Worm (Caenorhabditis elegans) whole organism, L3 larva: Measurements from ENCODE around the gene ZC373.3.

Source experiments
- R02D3.7 ChIP-seq: fragments of 150-350 bp; optimal IDR thresholded peaks from 2 replicates; lab custom pipeline; 2014; ENCODE audit warnings: missing biosample characterization, missing genetic modification characterization
- ZK546.5 ChIP-seq: sonication (generic microtip); optimal IDR thresholded peaks from 2 replicates; lab custom pipeline; 2017; ENCODE audit warnings: missing biosample characterization, missing genetic modification characterization
- aly-2 ChIP-seq: fragments of 150-350 bp; optimal IDR thresholded peaks from 2 replicates; lab custom pipeline; 2014; ENCODE audit warnings: missing biosample characterization, missing genetic modification characterization
- ama-1 ChIP-seq: fragments of 150-350 bp; optimal IDR thresholded peaks from 2 replicates; lab custom pipeline; 2018
- ceh-16 ChIP-seq: sonication (generic microtip); optimal IDR thresholded peaks from 2 replicates; lab custom pipeline; 2017; ENCODE audit warnings: missing biosample characterization, missing genetic modification characterization
- ceh-28 ChIP-seq: fragments of 150-350 bp; optimal IDR thresholded peaks from 2 replicates; lab custom pipeline; 2014; ENCODE audit warnings: missing biosample characterization, missing genetic modification reagents, missing genetic modification characterization
- ceh-9 ChIP-seq: sonication (generic microtip); optimal IDR thresholded peaks from 2 replicates; lab custom pipeline; 2018; ENCODE audit warnings: missing biosample characterization, missing genetic modification characterization
- egl-27 ChIP-seq: sonication (generic microtip); optimal IDR thresholded peaks from 4 replicates; lab custom pipeline; 2017; ENCODE audit warnings: missing biosample characterization, missing genetic modification reagents, missing genetic modification characterization
- egl-5 ChIP-seq: fragments of 150-350 bp; optimal IDR thresholded peaks from 2 replicates; lab custom pipeline; 2017; ENCODE audit warnings: missing biosample characterization, missing genetic modification reagents, missing genetic modification characterization, inconsistent platforms
- elt-1 ChIP-seq: fragments of 150-350 bp; optimal IDR thresholded peaks from 2 replicates; lab custom pipeline; 2014; ENCODE audit warnings: missing biosample characterization, missing genetic modification characterization
- elt-2 ChIP-seq: sonication (generic microtip); optimal IDR thresholded peaks from 2 replicates; lab custom pipeline; 2016; ENCODE audit warnings: missing genetic modification reagents, mild to moderate bottlenecking, missing genetic modification characterization, missing compliant biosample characterization
- elt-3 ChIP-seq, 3 experiments: fragments of 150-350 bp in 1 of 3; sonication (generic microtip) in 2 of 3; optimal IDR thresholded peaks; 2 replicates in 2 of 3; 4 replicates in 1 of 3; lab custom pipeline; 2014 to 2017; ENCODE audit warnings: missing biosample characterization in 3 of 3, missing genetic modification characterization in 3 of 3
- fkh-10 ChIP-seq: sonication (generic microtip); optimal IDR thresholded peaks from 2 replicates; lab custom pipeline; 2017; ENCODE audit warnings: missing biosample characterization, missing genetic modification reagents, missing genetic modification characterization
- fkh-2 ChIP-seq: fragments of 150-350 bp; optimal IDR thresholded peaks from 2 replicates; lab custom pipeline; 2014; ENCODE audit warnings: missing biosample characterization, missing genetic modification reagents, missing genetic modification characterization
- fos-1 ChIP-seq: fragments of 150-350 bp; optimal IDR thresholded peaks from 2 replicates; lab custom pipeline; 2014; ENCODE audit warnings: missing biosample characterization, missing genetic modification characterization
- hmg-11 ChIP-seq: sonication (generic microtip); optimal IDR thresholded peaks from 2 replicates; lab custom pipeline; 2016; ENCODE audit warnings: missing genetic modification characterization, missing compliant biosample characterization
- jun-1 ChIP-seq: fragments of 150-350 bp; optimal IDR thresholded peaks from 2 replicates; lab custom pipeline; 2014; ENCODE audit warnings: missing biosample characterization, missing genetic modification reagents, missing genetic modification characterization
- lin-15B ChIP-seq: fragments of 150-350 bp; optimal IDR thresholded peaks from 2 replicates; lab custom pipeline; 2014; ENCODE audit warnings: missing biosample characterization, missing genetic modification characterization
- lin-39 ChIP-seq: fragments of 150-350 bp; optimal IDR thresholded peaks from 2 replicates; lab custom pipeline; 2018; ENCODE audit warnings: missing biosample characterization, missing genetic modification reagents, missing genetic modification characterization
- lsy-12 ChIP-seq: sonication (generic microtip); optimal IDR thresholded peaks from 2 replicates; lab custom pipeline; 2016; ENCODE audit warnings: mild to moderate bottlenecking, missing genetic modification characterization, missing compliant biosample characterization
- mdl-1 ChIP-seq: fragments of 150-350 bp; optimal IDR thresholded peaks from 2 replicates; lab custom pipeline; 2014; ENCODE audit warnings: missing biosample characterization, missing genetic modification characterization
- nfya-1 ChIP-seq: sonication (generic microtip); optimal IDR thresholded peaks from 2 replicates; lab custom pipeline; 2017; ENCODE audit warnings: missing genetic modification characterization, mild to moderate bottlenecking, missing compliant biosample characterization, antibody characterized with exemption, moderate library complexity; ENCODE audit not compliant: insufficient read depth
- nhr-11 ChIP-seq: fragments of 150-350 bp; optimal IDR thresholded peaks from 2 replicates; lab custom pipeline; 2014; ENCODE audit warnings: missing biosample characterization, missing genetic modification characterization
- nhr-23 ChIP-seq: fragments of 150-350 bp; optimal IDR thresholded peaks from 2 replicates; lab custom pipeline; 2014; ENCODE audit warnings: missing biosample characterization, missing genetic modification reagents, missing genetic modification characterization
- nhr-237 ChIP-seq: fragments of 150-350 bp; optimal IDR thresholded peaks from 2 replicates; lab custom pipeline; 2014; ENCODE audit warnings: missing biosample characterization, missing genetic modification characterization
- nhr-25 ChIP-seq: sonication (generic microtip); optimal IDR thresholded peaks from 2 replicates; lab custom pipeline; 2017; ENCODE audit warnings: missing biosample characterization, missing genetic modification characterization
- nhr-28 ChIP-seq: fragments of 150-350 bp; optimal IDR thresholded peaks from 2 replicates; lab custom pipeline; 2014; ENCODE audit warnings: missing biosample characterization, missing genetic modification characterization
- nhr-43 ChIP-seq: sonication (generic microtip); optimal IDR thresholded peaks from 2 replicates; lab custom pipeline; 2016; ENCODE audit warnings: mild to moderate bottlenecking, missing genetic modification characterization, missing compliant biosample characterization; ENCODE audit not compliant: poor library complexity, severe bottlenecking
- nhr-67 ChIP-seq: fragments of 150-350 bp; optimal IDR thresholded peaks from 2 replicates; lab custom pipeline; 2014; ENCODE audit warnings: missing biosample characterization, missing genetic modification characterization
- nhr-76 ChIP-seq: fragments of 150-350 bp; sonication (generic microtip); optimal IDR thresholded peaks from 5 replicates; lab custom pipeline; 2014; ENCODE audit warnings: missing biosample characterization, missing genetic modification characterization
- nhr-77 ChIP-seq: fragments of 150-350 bp; optimal IDR thresholded peaks from 2 replicates; lab custom pipeline; 2014; ENCODE audit warnings: missing biosample characterization, missing genetic modification characterization
- pha-4 ChIP-seq: fragments of 150-350 bp; optimal IDR thresholded peaks from 2 replicates; lab custom pipeline; 2014; ENCODE audit warnings: missing biosample characterization, missing genetic modification reagents, missing genetic modification characterization
- pqm-1 ChIP-seq: fragments of 150-350 bp; optimal IDR thresholded peaks from 2 replicates; lab custom pipeline; 2017; ENCODE audit warnings: missing biosample characterization, missing genetic modification characterization, inconsistent platforms
- sea-2 ChIP-seq: fragments of 150-350 bp; sonication (generic microtip); optimal IDR thresholded peaks from 4 replicates; lab custom pipeline; 2014; ENCODE audit warnings: missing biosample characterization, missing genetic modification reagents, missing genetic modification characterization
- skn-1 ChIP-seq: fragments of 150-350 bp; optimal IDR thresholded peaks from 2 replicates; lab custom pipeline; 2014; ENCODE audit warnings: missing biosample characterization, missing genetic modification characterization
- tbx-2 ChIP-seq: sonication (generic microtip); optimal IDR thresholded peaks from 2 replicates; lab custom pipeline; 2016; ENCODE audit warnings: mild to moderate bottlenecking, missing genetic modification characterization, missing compliant biosample characterization
- unc-39 ChIP-seq: sonication (generic microtip); optimal IDR thresholded peaks from 4 replicates; lab custom pipeline; 2017; ENCODE audit warnings: missing biosample characterization, missing genetic modification characterization
- unc-62 ChIP-seq: fragments of 150-350 bp; sonication (generic microtip); optimal IDR thresholded peaks from 4 replicates; lab custom pipeline; 2014; ENCODE audit warnings: missing biosample characterization, missing genetic modification reagents, missing genetic modification characterization
- ztf-11 ChIP-seq: fragments of 150-350 bp; optimal IDR thresholded peaks from 2 replicates; lab custom pipeline; 2014; ENCODE audit warnings: missing biosample characterization, missing genetic modification characterization
- ztf-4 ChIP-seq: fragments of 150-350 bp; optimal IDR thresholded peaks from 2 replicates; lab custom pipeline; 2014; ENCODE audit warnings: missing biosample characterization, missing genetic modification characterization

ZC373.3 gene

DNA sequence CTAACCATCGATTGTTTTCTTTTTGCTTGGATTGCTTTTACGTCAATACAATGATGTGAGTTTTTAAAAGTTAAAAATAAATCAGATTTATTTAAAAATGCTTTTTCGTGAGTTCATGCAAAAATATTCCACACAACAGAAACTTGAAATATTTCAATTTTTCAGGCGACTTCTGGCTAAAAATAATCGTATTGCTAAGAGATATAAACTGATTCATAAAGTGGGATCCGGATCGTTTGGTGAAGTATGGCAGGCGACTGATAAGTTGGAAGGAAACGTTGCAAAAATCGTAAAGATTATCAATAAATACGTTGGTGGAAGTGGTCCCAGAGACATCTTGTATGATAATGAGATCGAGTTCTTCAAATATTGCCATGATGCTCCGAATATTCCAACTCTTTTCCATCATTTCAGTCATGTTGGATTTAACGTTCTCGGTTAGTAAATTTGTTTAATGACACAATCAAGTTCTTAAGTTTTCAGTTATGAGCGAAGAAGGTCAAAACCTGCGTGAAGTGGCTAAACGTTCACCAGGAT is at the start of gene ZC373.3:
ZC373.3 (plus strand) TSS at position 51 of the 537 bp plus-strand sequence.
- TF ChIP-seq fos-1 (tag; lab: Kevin White, UChicago): no peak
- TF ChIP-seq lsy-12: no peak
- TF ChIP-seq nhr-28 (tag; lab: Kevin White, UChicago): no peak
- no peak for TF ChIP-seq ceh-9 (tag; lab: Kevin White, UChicago)
- TF ChIP-seq ztf-11 (tag; lab: Kevin White, UChicago): no peak
- TF ChIP-seq pqm-1 (tag; lab: Kevin White, UChicago): no peak
- no peak for TF ChIP-seq egl-27 (tag; lab: Kevin White, UChicago)
- TF ChIP-seq egl-5 (tag; lab: Kevin White, UChicago): no peak
- TF ChIP-seq nfya-1 (tag; lab: Kevin White, UChicago): no peak
- TF ChIP-seq unc-39 (tag; lab: Kevin White, UChicago): no peak
- no peak for TF ChIP-seq nhr-11 (tag; lab: Kevin White, UChicago)
- TF ChIP-seq R02D3.7 (tag; lab: Kevin White, UChicago): no peak
- no peak for TF ChIP-seq nhr-67 (tag; lab: Kevin White, UChicago)
- TF ChIP-seq lin-15B (tag; lab: Kevin White, UChicago): no peak
- TF ChIP-seq, all 47 proteins: peak for 0

- TF ChIP-seq nhr-43 (peak; percentile 31), nhr-25 (tag; lab: Kevin White, UChicago) (peak; percentile 25), lsy-12 (peak; percentile 49), egl-5 (tag; lab: Kevin White, UChicago) (no peak), elt-2 (peak; percentile 12), pqm-1 (tag; lab: Kevin White, UChicago) (peak; percentile 22), lin-15B (tag; lab: Kevin White, UChicago) (no peak), ceh-9 (tag; lab: Kevin White, UChicago) (no peak)
Measured at ce11 chrX:10017975-10018654, 42.2 kb upstream of the ZC373.3 start, which contains the start of gene F19C6.4. Gene F19C6.4, minus strand, starts transcription at chrX:10018025.

DNA sequence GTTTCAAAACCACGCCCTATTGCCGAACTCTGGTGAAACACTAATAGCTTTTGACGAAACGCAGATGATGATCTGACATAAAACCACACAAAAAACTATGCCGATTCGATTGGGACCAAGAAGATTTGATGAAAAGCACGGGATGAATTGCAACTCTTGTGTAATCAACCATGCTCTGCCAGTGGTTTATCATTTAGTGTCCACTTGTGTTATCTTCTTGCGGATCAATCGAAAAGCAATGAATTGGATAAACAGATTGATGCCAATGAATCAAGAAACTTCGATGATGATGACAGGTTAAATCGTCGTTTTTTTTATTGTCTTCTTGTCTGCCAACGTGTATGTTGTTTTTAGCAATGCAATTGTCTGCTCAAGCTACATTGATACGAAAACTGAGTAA is 38.3 kb upstream of the ZC373.3 start, which contains the start of gene F42G10.1:
F42G10.1 (minus strand) TSS at position 151 of the 400 bp plus-strand sequence.
- TF ChIP-seq lin-15B (tag; lab: Kevin White, UChicago) (no peak), nhr-23 (no peak), lin-39 (tag; lab: Kevin White, UChicago) (peak; percentile 69), mdl-1 (tag; lab: Kevin White, UChicago) (no peak), elt-3 (tag; optimal IDR thresholded peaks at IDR 0.05; lab: Kevin White, UChicago) (no peak), nhr-67 (tag; lab: Kevin White, UChicago) (no peak), egl-27 (tag; lab: Kevin White, UChicago) (no peak), egl-5 (tag; lab: Kevin White, UChicago) (peak; percentile 89), pqm-1 (tag; lab: Kevin White, UChicago) (no peak), ceh-28 (tag; lab: Kevin White, UChicago) (no peak), R02D3.7 (tag; lab: Kevin White, UChicago) (no peak), ZK546.5 (tag; lab: Kevin White, UChicago) (no peak), aly-2 (tag; lab: Kevin White, UChicago) (no peak), jun-1 (tag; lab: Kevin White, UChicago) (no peak), nfya-1 (tag; lab: Kevin White, UChicago) (peak; percentile 6), nhr-28 (tag; lab: Kevin White, UChicago) (no peak), unc-39 (tag; lab: Kevin White, UChicago) (no peak), lsy-12 (no peak), hmg-11 (tag; lab: Kevin White, UChicago) (no peak), nhr-11 (tag; lab: Kevin White, UChicago) (no peak)
- TF ChIP-seq, all 47 proteins: peak for 3

- TF ChIP-seq aly-2 (tag; lab: Kevin White, UChicago) (no peak), tbx-2 (tag; lab: Kevin White, UChicago) (no peak), nhr-77 (tag; lab: Kevin White, UChicago) (no peak), hmg-11 (tag; lab: Kevin White, UChicago) (peak; percentile 49), pha-4 (peak; percentile 79), elt-2 (peak; percentile 4), ceh-9 (tag; lab: Kevin White, UChicago) (no peak), mdl-1 (tag; lab: Kevin White, UChicago) (no peak), unc-62 (GFP tag; lab: Kevin White, UChicago) (no peak), nhr-67 (tag; lab: Kevin White, UChicago) (no peak), sea-2 (no peak), nhr-11 (tag; lab: Kevin White, UChicago) (no peak), skn-1 (no peak), nhr-23 (peak; percentile 54), ceh-16 (tag; lab: Kevin White, UChicago) (no peak), ztf-4 (tag; lab: Kevin White, UChicago) (no peak), ama-1 (no peak), nhr-237 (no peak), unc-39 (tag; lab: Kevin White, UChicago) (no peak), fkh-10 (GFP tag; lab: Kevin White, UChicago) (no peak), elt-1 (tag; lab: Kevin White, UChicago) (peak; percentile 22), fkh-2 (no peak), nhr-43 (no peak), ZK546.5 (tag; lab: Kevin White, UChicago) (no peak), nhr-76 (tag; lab: Kevin White, UChicago) (no peak), lin-39 (tag; lab: Kevin White, UChicago) (peak; percentile 49), jun-1 (tag; lab: Kevin White, UChicago) (no peak), egl-5 (tag; lab: Kevin White, UChicago) (peak; percentile 45), pqm-1 (tag; lab: Kevin White, UChicago) (no peak)
Measured at ce11 chrX:10026347-10026746, 34.0 kb upstream of the ZC373.3 start.
